Worm (Caenorhabditis elegans) whole organism, L3 larva: Measurements from ENCODE around the gene F14H8.8.

Experiments used
- daf-12 ChIP-seq: fragments of 150-350 bp; optimal IDR thresholded peaks from 2 replicates; lab custom pipeline; 2014; ENCODE audit warnings: missing biosample characterization, missing genetic modification reagents, missing genetic modification characterization
- egl-5 ChIP-seq: fragments of 150-350 bp; optimal IDR thresholded peaks from 2 replicates; lab custom pipeline; 2017; ENCODE audit warnings: missing biosample characterization, missing genetic modification reagents, missing genetic modification characterization, inconsistent platforms
- nhr-11 ChIP-seq: fragments of 150-350 bp; optimal IDR thresholded peaks from 2 replicates; lab custom pipeline; 2014; ENCODE audit warnings: missing biosample characterization, missing genetic modification characterization
- unc-62 ChIP-seq: fragments of 150-350 bp; sonication (generic microtip); optimal IDR thresholded peaks from 4 replicates; lab custom pipeline; 2014; ENCODE audit warnings: missing biosample characterization, missing genetic modification reagents, missing genetic modification characterization

- TF ChIP-seq daf-12 (tag; lab: Kevin White, UChicago) (no peak), unc-62 (peak; percentile 81), nhr-11 (peak; percentile 56), egl-5 (tag; lab: Kevin White, UChicago) (peak; percentile 62)
These were observed 41.9 kb downstream of the F14H8.8 start, which contains the start of gene unc-76 for ce11 chrV:15071015-15071810.
